Fruit fly (Drosophila melanogaster): ENCODE measurements around the gene CG14454.
"Not testable (repeated sequence)": the region's sequence is repeated elsewhere in the genome, so short reads cannot be mapped to it uniquely, and the experiment has no call there.

CG14454 gene

dm6 chr3L:22692428-22692827 is at the start of gene CG14454:
Gene CG14454 (minus strand): TSS chr3L:22692528.
- not testable (repeated sequence) for TF ChIP-seq CG34367 (tag; optimal IDR thresholded peaks at IDR 0.05); CG10348 (GFP tag; IDR thresholded peaks at IDR 0.05); CG14655 (GFP tag; optimal IDR thresholded peaks at IDR 0.05)

- TF ChIP-seq Pif1B (GFP tag; optimal IDR thresholded peaks at IDR 0.05): peak; percentile 84
- TF ChIP-seq D1 (tag; optimal IDR thresholded peaks at IDR 0.05): no peak
- TF ChIP-seq CG12605 (GFP tag; IDR thresholded peaks at IDR 0.05): peak; percentile 52; the same call in 1 of the 2 replicates
- TF ChIP-seq EcR (GFP tag; optimal IDR thresholded peaks at IDR 0.05): peak; percentile 53
- TF ChIP-seq CG8301 (tag; optimal IDR thresholded peaks at IDR 0.05): peak; percentile 64
- TF ChIP-seq rn (GFP tag; IDR thresholded peaks at IDR 0.05): no peak; the same call in none of the 2 replicates
- peak; percentile 82 for TF ChIP-seq CG15710 (tag; optimal IDR thresholded peaks at IDR 0.05)
- peak; percentile 82 for TF ChIP-seq Pif1A (GFP tag; optimal IDR thresholded peaks at IDR 0.05)
- TF ChIP-seq CG9948 (tag; optimal IDR thresholded peaks at IDR 0.05): peak; percentile 67
- TF ChIP-seq Snoo (tag; optimal IDR thresholded peaks at IDR 0.05): peak; percentile 87
- no peak for TF ChIP-seq CG13204 (GFP tag; optimal IDR thresholded peaks at IDR 0.05)
- peak; percentile 74 for TF ChIP-seq Ets98B (GFP tag; IDR thresholded peaks at IDR 0.05)
- TF ChIP-seq CG32121 (GFP tag; IDR thresholded peaks at IDR 0.05): peak; percentile 82
- TF ChIP-seq CG8159 (tag; optimal IDR thresholded peaks at IDR 0.05): peak; percentile 81
- peak; percentile 84 for TF ChIP-seq CG4496 (GFP tag; IDR thresholded peaks at IDR 0.05)
- TF ChIP-seq CG17806 (tag; optimal IDR thresholded peaks at IDR 0.05): peak; percentile 71
- peak; percentile 75 for TF ChIP-seq CG10348 (GFP tag; IDR thresholded peaks at IDR 0.05)
- TF ChIP-seq CG14655 (GFP tag; optimal IDR thresholded peaks at IDR 0.05): peak; percentile 85
- peak; percentile 70 for TF ChIP-seq CG34367 (tag; optimal IDR thresholded peaks at IDR 0.05)
- TF ChIP-seq gl (tag; optimal IDR thresholded peaks at IDR 0.05): peak; percentile 30
- peak; percentile 89 for TF ChIP-seq fd96Ca (GFP tag; IDR thresholded peaks at IDR 0.05)
Observed at dm6 chr3L:22741389-22742120, 49.2 kb upstream of the CG14454 start, which contains the start of gene CG7369. Gene CG7369 (plus strand): TSS chr3L:22741793.

- TF ChIP-seq gl (tag; optimal IDR thresholded peaks at IDR 0.05): no peak
- TF ChIP-seq EcR (GFP tag; optimal IDR thresholded peaks at IDR 0.05): peak; percentile 79
Observed at dm6 chr3L:22737732-22738611, 45.6 kb upstream of the CG14454 start, which contains the start of gene CG11241. Gene CG11241 (minus strand): TSS chr3L:22738420.

- TF ChIP-seq Snoo (tag; optimal IDR thresholded peaks at IDR 0.05): no peak
- no peak for TF ChIP-seq CG14655 (GFP tag; optimal IDR thresholded peaks at IDR 0.05)
- no peak for TF ChIP-seq CG12605 (GFP tag; IDR thresholded peaks at IDR 0.05)
- no peak for TF ChIP-seq EcR (GFP tag; optimal IDR thresholded peaks at IDR 0.05)
- TF ChIP-seq CG13204 (GFP tag; optimal IDR thresholded peaks at IDR 0.05): no peak
- no peak for TF ChIP-seq fd96Ca (GFP tag; IDR thresholded peaks at IDR 0.05)
- no peak for TF ChIP-seq CG8159 (tag; optimal IDR thresholded peaks at IDR 0.05)
- no peak for TF ChIP-seq CG8301 (tag; optimal IDR thresholded peaks at IDR 0.05)
- no peak for TF ChIP-seq Pif1A (GFP tag; optimal IDR thresholded peaks at IDR 0.05)
- TF ChIP-seq CG17806 (tag; optimal IDR thresholded peaks at IDR 0.05): no peak
- TF ChIP-seq CG15710 (tag; optimal IDR thresholded peaks at IDR 0.05): no peak
- no peak for TF ChIP-seq CG34367 (tag; optimal IDR thresholded peaks at IDR 0.05)
- TF ChIP-seq gl (tag; optimal IDR thresholded peaks at IDR 0.05): no peak
- no peak for TF ChIP-seq Pif1B (GFP tag; optimal IDR thresholded peaks at IDR 0.05)
- TF ChIP-seq CG10348 (GFP tag; IDR thresholded peaks at IDR 0.05): no peak
Observed at dm6 chr3L:22733607-22734006, 41.3 kb upstream of the CG14454 start.

dm6 chr3L:22731393-22731792 is 39.1 kb upstream of the CG14454 start:
- no peak for TF ChIP-seq CG34367 (tag; optimal IDR thresholded peaks at IDR 0.05)
- no peak for TF ChIP-seq CG13204 (GFP tag; optimal IDR thresholded peaks at IDR 0.05)
- TF ChIP-seq EcR (GFP tag; optimal IDR thresholded peaks at IDR 0.05): no peak
- TF ChIP-seq CG8301 (tag; optimal IDR thresholded peaks at IDR 0.05): no peak
- TF ChIP-seq Ets98B (GFP tag; IDR thresholded peaks at IDR 0.05): no peak
- TF ChIP-seq Pif1B (GFP tag; optimal IDR thresholded peaks at IDR 0.05): no peak
- TF ChIP-seq CG9948 (tag; optimal IDR thresholded peaks at IDR 0.05): no peak
- no peak for TF ChIP-seq CG4496 (GFP tag; IDR thresholded peaks at IDR 0.05)
- TF ChIP-seq CG8159 (tag; optimal IDR thresholded peaks at IDR 0.05): no peak
- no peak for TF ChIP-seq gl (tag; optimal IDR thresholded peaks at IDR 0.05)
- TF ChIP-seq CG12605 (GFP tag; IDR thresholded peaks at IDR 0.05): no peak
- TF ChIP-seq Snoo (tag; optimal IDR thresholded peaks at IDR 0.05): no peak

- TF ChIP-seq CG12605 (GFP tag; IDR thresholded peaks at IDR 0.05) (no peak), Pif1A (GFP tag; optimal IDR thresholded peaks at IDR 0.05) (no peak), CG8159 (tag; optimal IDR thresholded peaks at IDR 0.05) (no peak), CG32121 (GFP tag; IDR thresholded peaks at IDR 0.05) (no peak)
Observed at dm6 chr3L:22729466-22729865, 37.1 kb upstream of the CG14454 start, which contains the start of gene CG32454. Gene CG32454 (plus strand): TSS chr3L:22729766.
